Fruit fly (Drosophila melanogaster) whole organism, adult: Measurements from ENCODE around the gene CG3277.

Source experiments
- CG33017 ChIP-seq: fragments of 200-800 bp; sonication (Bioruptor generic); optimal IDR thresholded peaks from 2 replicates; lab custom pipeline; 2018; ENCODE audit warnings: missing biosample characterization, mild to moderate bottlenecking, missing genetic modification characterization, moderate library complexity
- CG7101 ChIP-seq: fragments of 200-800 bp; sonication (Bioruptor generic); optimal IDR thresholded peaks from 2 replicates; lab custom pipeline; 2018; ENCODE audit warnings: missing biosample characterization, mild to moderate bottlenecking, missing genetic modification characterization, moderate library complexity
- Crg-1 ChIP-seq: fragments of 200-800 bp; sonication (Bioruptor generic); optimal IDR thresholded peaks from 2 replicates; lab custom pipeline; 2016; ENCODE audit warnings: missing biosample characterization, missing genetic modification characterization
- cnc ChIP-seq, 2 experiments: fragments of >200 bp; optimal IDR thresholded peaks; 2 replicates each; lab custom pipeline; 2017
- tj ChIP-seq: fragments of 200-800 bp; sonication (Bioruptor generic); optimal IDR thresholded peaks from 3 replicates; lab custom pipeline; 2017; ENCODE audit warnings: missing biosample characterization, mild to moderate bottlenecking, missing genetic modification characterization, moderate library complexity
- toe ChIP-seq: fragments of 200-800 bp; sonication (Bioruptor generic); optimal IDR thresholded peaks from 2 replicates; lab custom pipeline; 2016; ENCODE audit warnings: missing biosample characterization, missing genetic modification characterization

dm6 chr2L:3366043-3366679 is 62.3 kb downstream of the CG3277 start:
- TF ChIP-seq cnc (optimal IDR thresholded peaks at IDR 0.05; lab: Kevin White, UChicago) (no peak), CG33017 (tag; lab: Kevin White, UChicago) (no peak), Crg-1 (no peak), CG7101 (tag; lab: Kevin White, UChicago) (peak; percentile 6), tj (GFP tag; lab: Kevin White, UChicago) (peak; percentile 37), toe (no peak)
